Fruit fly (Drosophila melanogaster) whole organism, wandering third instar larva: ENCODE data around the gene Sdic4.
A peak's percentile ranks its signal among the peaks of the same experiment; 100 is the strongest.

Experiments
- Rel ChIP-seq, 2 experiments: fragments of 200-800 bp; sonication (Bioruptor generic) in 1 of 2; optimal IDR thresholded peaks; 2 replicates in 1 of 2; 3 replicates in 1 of 2; lab custom pipeline; 2016 to 2019; ENCODE audit warnings: mild to moderate bottlenecking in 2 of 2, missing biosample characterization in 2 of 2, missing genetic modification characterization in 2 of 2, moderate library complexity in 1 of 2
- dmrt93B ChIP-seq: fragments of 200-800 bp; sonication (Bioruptor generic); optimal IDR thresholded peaks from 2 replicates; lab custom pipeline; 2018; ENCODE audit warnings: missing biosample characterization, mild to moderate bottlenecking, missing genetic modification characterization
- fru ChIP-seq: fragments of 200-800 bp; sonication (Bioruptor generic); optimal IDR thresholded peaks from 3 replicates; lab custom pipeline; 2016; ENCODE audit warnings: missing biosample characterization, mild to moderate bottlenecking, missing genetic modification characterization
- jim ChIP-seq: fragments of 175-275, 200-325 bp; sonication (Bioruptor generic); optimal IDR thresholded peaks from 2 replicates; lab custom pipeline; 2016; ENCODE audit warnings: missing biosample characterization, mild to moderate bottlenecking, missing genetic modification characterization

Sdic4 gene

dm6 chrX:20173464-20173995, 51.3 kb downstream of the Sdic4 start, which contains the start of gene AnxB10 (continued):
- TF ChIP-seq Rel (GFP tag; optimal IDR thresholded peaks at IDR 0.05; lab: Kevin White, UChicago) (peak; percentile 16), Rel (tag; optimal IDR thresholded peaks at IDR 0.05; lab: Kevin White, UChicago) (peak; percentile 57), dmrt93B (GFP tag; lab: Kevin White, UChicago) (peak; percentile 92), fru (GFP tag; lab: Kevin White, UChicago) (peak; percentile 93), jim (no peak)
